Worm (Caenorhabditis elegans): Measurements from ENCODE around the gene mrps-11.

DNA sequence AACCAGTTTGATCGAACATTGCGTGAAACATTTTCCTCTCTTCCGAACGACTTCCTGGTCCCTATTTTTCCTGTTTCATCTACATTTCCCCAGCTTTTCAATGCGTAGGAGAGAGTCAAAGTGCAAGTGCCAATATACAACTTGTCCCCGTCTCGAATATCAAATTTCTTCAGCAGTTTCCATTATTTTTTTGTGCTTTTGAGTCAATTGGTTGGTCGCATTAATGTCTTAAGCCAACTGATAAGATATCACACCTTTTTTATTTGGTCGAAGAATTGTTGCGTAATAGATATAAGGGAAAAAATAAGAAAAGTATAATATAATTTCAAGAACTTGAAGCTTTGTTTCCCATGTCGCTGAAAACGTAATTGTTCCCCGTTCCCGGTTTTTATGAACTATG is 37.9 kb upstream of the mrps-11 start:
- no peak for TF ChIP-seq lsy-2 (tag; optimal IDR thresholded peaks at IDR 0.05)
- no peak for TF ChIP-seq crh-2 (tag; optimal IDR thresholded peaks at IDR 0.05)
- no peak for TF ChIP-seq sma-9 (GFP tag; optimal IDR thresholded peaks at IDR 0.05)
- no peak for TF ChIP-seq sma-9 (tag; optimal IDR thresholded peaks at IDR 0.05)
- no peak for TF ChIP-seq nhr-12 (tag; optimal IDR thresholded peaks at IDR 0.05)
- TF ChIP-seq sma-3 (GFP tag; optimal IDR thresholded peaks at IDR 0.05), result no peak
- no peak for TF ChIP-seq skn-1 (tag; optimal IDR thresholded peaks at IDR 0.05)

Data from whole organism, L2 larva.